Fruit fly (Drosophila melanogaster): ENCODE results near the gene loh.

Gene loh

dm6 chr2L:10437317-10437716 is 5.0 kb upstream of the loh start, which contains the start of gene STUB1 (continued):
- no peak for TF ChIP-seq CG18011 (GFP tag; optimal IDR thresholded peaks at IDR 0.05)
- no peak for TF ChIP-seq CG7357 (GFP tag; IDR thresholded peaks at IDR 0.05)
- no peak for TF ChIP-seq CrebB (tag; optimal IDR thresholded peaks at IDR 0.05)
- no peak for TF ChIP-seq CG33213 (GFP tag; optimal IDR thresholded peaks at IDR 0.05)
- no peak for TF ChIP-seq dm (GFP tag; optimal IDR thresholded peaks at IDR 0.05)
- TF ChIP-seq her (GFP tag; optimal IDR thresholded peaks at IDR 0.05): peak; percentile 36
- TF ChIP-seq H15 (GFP tag; IDR thresholded peaks at IDR 0.05): no peak
- TF ChIP-seq CG8478 (optimal IDR thresholded peaks at IDR 0.05): no peak
- TF ChIP-seq CG10321 (GFP tag; IDR thresholded peaks at IDR 0.05): no peak
- TF ChIP-seq CG7928 (GFP tag; optimal IDR thresholded peaks at IDR 0.05): no peak
- no peak for TF ChIP-seq CG10209 (GFP tag; optimal IDR thresholded peaks at IDR 0.05)
- no peak for TF ChIP-seq crol (GFP tag; IDR thresholded peaks at IDR 0.05)
- TF ChIP-seq Sin3A (optimal IDR thresholded peaks at IDR 0.05): peak; percentile 7
- TF ChIP-seq CG6813 (GFP tag; optimal IDR thresholded peaks at IDR 0.05): no peak
- no peak for TF ChIP-seq CG15011 (GFP tag; optimal IDR thresholded peaks at IDR 0.05)
- no peak for TF ChIP-seq CG3407 (GFP tag; optimal IDR thresholded peaks at IDR 0.05)
- no peak for TF ChIP-seq Eip74EF (GFP tag; optimal IDR thresholded peaks at IDR 0.05)
- TF ChIP-seq CG16815 (GFP tag; optimal IDR thresholded peaks at IDR 0.05): no peak
- no peak for TF ChIP-seq cato (GFP tag; optimal IDR thresholded peaks at IDR 0.05; ENCODE audit: borderline replicate concordance)
- TF ChIP-seq CG14050 (GFP tag; IDR thresholded peaks at IDR 0.05): no peak
- TF ChIP-seq CG11723 (GFP tag; optimal IDR thresholded peaks at IDR 0.05): no peak
- no peak for TF ChIP-seq CG1233 (GFP tag; optimal IDR thresholded peaks at IDR 0.05)
- TF ChIP-seq Blimp-1 (GFP tag; optimal IDR thresholded peaks at IDR 0.05): no peak
- no peak for TF ChIP-seq so (GFP tag; IDR thresholded peaks at IDR 0.05)
- TF ChIP-seq CG10959 (GFP tag; IDR thresholded peaks at IDR 0.05): no peak
- no peak for TF ChIP-seq CG1792 (GFP tag; optimal IDR thresholded peaks at IDR 0.05)
- TF ChIP-seq CG2199 (GFP tag; IDR thresholded peaks at IDR 0.05): 0 out of 3 replicates have a peak, but pooled peaks have one; percentile 44
- TF ChIP-seq unc-4 (GFP tag; IDR thresholded peaks at IDR 0.05; ENCODE audit: partially characterized antibody): peak; percentile 96
- peak; percentile 90 for TF ChIP-seq pzg (GFP tag; optimal IDR thresholded peaks at IDR 0.05)
- TF ChIP-seq prd (optimal IDR thresholded peaks at IDR 0.05): no peak
- no peak for TF ChIP-seq prd (GFP tag; IDR thresholded peaks at IDR 0.05)
- no peak for TF ChIP-seq B-H1 (GFP tag; IDR thresholded peaks at IDR 0.05)
- TF ChIP-seq C15 (GFP tag; IDR thresholded peaks at IDR 0.05): no peak
- no peak for TF ChIP-seq CG3281 (GFP tag; optimal IDR thresholded peaks at IDR 0.05)
- TF ChIP-seq Opbp (GFP tag; IDR thresholded peaks at IDR 0.05; ENCODE audit: partially characterized antibody): peak; percentile 97
- no peak for TF ChIP-seq CG4820 (GFP tag; optimal IDR thresholded peaks at IDR 0.05)
- TF ChIP-seq CG6854 (GFP tag; optimal IDR thresholded peaks at IDR 0.05): no peak
- TF ChIP-seq CG13296 (GFP tag; optimal IDR thresholded peaks at IDR 0.05): no peak
- TF ChIP-seq Fer2 (tag; optimal IDR thresholded peaks at IDR 0.05): no peak
- TF ChIP-seq CG31388 (GFP tag; optimal IDR thresholded peaks at IDR 0.05): no peak
- no peak for TF ChIP-seq Jarid2 (GFP tag; optimal IDR thresholded peaks at IDR 0.05)
- TF ChIP-seq HmgD (GFP tag; optimal IDR thresholded peaks at IDR 0.05): peak; percentile 29
- TF ChIP-seq CG16779 (GFP tag; IDR thresholded peaks at IDR 0.05): no peak
- TF ChIP-seq dmrt11E (tag; optimal IDR thresholded peaks at IDR 0.05): no peak
- TF ChIP-seq ssp (GFP tag; IDR thresholded peaks at IDR 0.05): 0 out of 2 replicates have a peak, but pooled peaks have one; percentile 18
- TF ChIP-seq Rfx (GFP tag; IDR thresholded peaks at IDR 0.05): peak; percentile 61
- TF ChIP-seq CG3838 (GFP tag; optimal IDR thresholded peaks at IDR 0.05): no peak
- no peak for TF ChIP-seq sens-2 (GFP tag; IDR thresholded peaks at IDR 0.05)
- no peak for TF ChIP-seq CG18262 (tag; optimal IDR thresholded peaks at IDR 0.05)
- no peak for TF ChIP-seq CG4730 (GFP tag; IDR thresholded peaks at IDR 0.05)
- no peak for TF ChIP-seq aop (GFP tag; IDR thresholded peaks at IDR 0.05)
- TF ChIP-seq schlank (tag; optimal IDR thresholded peaks at IDR 0.05): no peak
- TF ChIP-seq tna (GFP tag; IDR thresholded peaks at IDR 0.05; ENCODE audit: partially characterized antibody): peak; percentile 97
